Worm (Caenorhabditis elegans) whole organism, L2 larva: Measurements from ENCODE around the gene ogt-1.
A peak's percentile ranks its signal among the peaks of the same experiment; 100 is the strongest.

Source experiments
- C34F6.9 ChIP-seq: fragments of 150-350 bp; optimal IDR thresholded peaks from 2 replicates; lab custom pipeline; 2014; ENCODE audit warnings: missing biosample characterization, missing genetic modification characterization
- F13H6.1 ChIP-seq: sonication (generic microtip); optimal IDR thresholded peaks from 2 replicates; lab custom pipeline; 2016; ENCODE audit warnings: missing genetic modification characterization, missing compliant biosample characterization
- R02D3.7 ChIP-seq: fragments of 150-350 bp; optimal IDR thresholded peaks from 2 replicates; lab custom pipeline; 2014; ENCODE audit warnings: missing biosample characterization, missing genetic modification characterization
- Y55F3AM.14 ChIP-seq: fragments of 200-800 bp; sonication (Bioruptor generic); optimal IDR thresholded peaks from 2 replicates; lab custom pipeline; 2018; ENCODE audit warnings: mild to moderate bottlenecking, missing genetic modification characterization, missing compliant biosample characterization
- ZK546.5 ChIP-seq: sonication (generic microtip); optimal IDR thresholded peaks from 2 replicates; lab custom pipeline; 2017; ENCODE audit warnings: missing biosample characterization, missing genetic modification characterization
- alr-1 ChIP-seq: fragments of 150-350 bp; optimal IDR thresholded peaks from 2 replicates; lab custom pipeline; 2014; ENCODE audit warnings: missing biosample characterization, missing genetic modification characterization
- aly-2 ChIP-seq: fragments of 150-350 bp; optimal IDR thresholded peaks from 2 replicates; lab custom pipeline; 2014; ENCODE audit warnings: missing biosample characterization, missing genetic modification characterization
- ama-1 ChIP-seq: fragments of 150-350 bp; optimal IDR thresholded peaks from 2 replicates; lab custom pipeline; 2018; ENCODE audit warnings: inconsistent platforms
- blmp-1 ChIP-seq: sonication (generic microtip); optimal IDR thresholded peaks from 2 replicates; lab custom pipeline; 2017; ENCODE audit warnings: missing genetic modification characterization, mild to moderate bottlenecking, missing compliant biosample characterization, antibody characterized with exemption, moderate library complexity; ENCODE audit not compliant: insufficient read depth
- ceh-16 ChIP-seq: fragments of 150-350 bp; optimal IDR thresholded peaks from 2 replicates; lab custom pipeline; 2014; ENCODE audit warnings: missing biosample characterization, missing genetic modification characterization
- ceh-82 ChIP-seq: fragments of 150-350 bp; optimal IDR thresholded peaks from 2 replicates; lab custom pipeline; 2014; ENCODE audit warnings: missing biosample characterization, missing genetic modification characterization
- crh-2 ChIP-seq: sonication (generic microtip); optimal IDR thresholded peaks from 2 replicates; lab custom pipeline; 2017; ENCODE audit warnings: missing biosample characterization, missing genetic modification characterization
- dmd-4 ChIP-seq: sonication (generic microtip); optimal IDR thresholded peaks from 2 replicates; lab custom pipeline; 2017; ENCODE audit warnings: missing biosample characterization, missing genetic modification characterization
- egl-27 ChIP-seq: sonication (generic microtip); optimal IDR thresholded peaks from 3 replicates; lab custom pipeline; 2017; ENCODE audit warnings: missing biosample characterization, missing genetic modification reagents, missing genetic modification characterization
- elt-1 ChIP-seq: fragments of 150-350 bp; optimal IDR thresholded peaks from 2 replicates; lab custom pipeline; 2014; ENCODE audit warnings: missing biosample characterization, missing genetic modification characterization
- elt-3 ChIP-seq: sonication (generic microtip); optimal IDR thresholded peaks from 2 replicates; lab custom pipeline; 2017; ENCODE audit warnings: missing biosample characterization, missing genetic modification characterization
- fos-1 ChIP-seq: fragments of 150-350 bp; optimal IDR thresholded peaks from 2 replicates; lab custom pipeline; 2014; ENCODE audit warnings: missing biosample characterization, missing genetic modification characterization
- gmeb-1 ChIP-seq: fragments of 150-350 bp; optimal IDR thresholded peaks from 2 replicates; lab custom pipeline; 2014; ENCODE audit warnings: missing biosample characterization, missing genetic modification characterization
- lin-11 ChIP-seq: fragments of 150-350 bp; sonication (generic microtip); optimal IDR thresholded peaks from 2 replicates; lab custom pipeline; 2014; ENCODE audit warnings: missing biosample characterization, missing genetic modification characterization, inconsistent platforms, mixed read lengths
- lin-13 ChIP-seq: fragments of 150-350 bp; optimal IDR thresholded peaks from 2 replicates; lab custom pipeline; 2014; ENCODE audit warnings: missing biosample characterization, missing genetic modification reagents, missing genetic modification characterization
- lin-39 ChIP-seq: fragments of 150-350 bp; optimal IDR thresholded peaks from 2 replicates; lab custom pipeline; 2014; ENCODE audit warnings: missing biosample characterization, missing genetic modification reagents, missing genetic modification characterization
- lsy-2 ChIP-seq, 2 experiments: fragments of 150-350 bp in 1 of 2; sonication (generic microtip) in 1 of 2; optimal IDR thresholded peaks; 2 replicates each; lab custom pipeline; 2014 to 2017; ENCODE audit warnings: missing biosample characterization in 2 of 2, missing genetic modification characterization in 2 of 2
- mab-5 ChIP-seq: fragments of 150-350 bp; optimal IDR thresholded peaks from 2 replicates; lab custom pipeline; 2014; ENCODE audit warnings: missing biosample characterization, missing genetic modification characterization
- mbf-1 ChIP-seq: sonication (generic microtip); optimal IDR thresholded peaks from 2 replicates; lab custom pipeline; 2017; ENCODE audit warnings: missing biosample characterization, missing genetic modification characterization
- mdl-1 ChIP-seq, 2 experiments: fragments of 150-350 bp in 1 of 2; sonication (generic microtip) in 1 of 2; optimal IDR thresholded peaks; 2 replicates each; lab custom pipeline; 2017; ENCODE audit warnings: missing biosample characterization in 2 of 2, missing genetic modification characterization in 2 of 2
- nhr-10 ChIP-seq: sonication (generic microtip); optimal IDR thresholded peaks from 2 replicates; lab custom pipeline; 2017; ENCODE audit warnings: missing biosample characterization, missing genetic modification characterization
- nhr-11 ChIP-seq: fragments of 150-350 bp; optimal IDR thresholded peaks from 2 replicates; lab custom pipeline; 2014; ENCODE audit warnings: missing biosample characterization, missing genetic modification characterization
- nhr-12 ChIP-seq: fragments of 150-350 bp; optimal IDR thresholded peaks from 2 replicates; lab custom pipeline; 2014; ENCODE audit warnings: missing biosample characterization, missing genetic modification characterization
- nhr-129 ChIP-seq: fragments of 150-350 bp; optimal IDR thresholded peaks from 2 replicates; lab custom pipeline; 2014; ENCODE audit warnings: missing biosample characterization, missing genetic modification characterization
- nhr-21 ChIP-seq: fragments of 150-350 bp; optimal IDR thresholded peaks from 2 replicates; lab custom pipeline; 2014; ENCODE audit warnings: missing biosample characterization, missing genetic modification characterization
- nhr-23 ChIP-seq: fragments of 150-350 bp; optimal IDR thresholded peaks from 2 replicates; lab custom pipeline; 2014; ENCODE audit warnings: missing biosample characterization, missing genetic modification reagents, missing genetic modification characterization
- nhr-237 ChIP-seq: fragments of 150-350 bp; optimal IDR thresholded peaks from 2 replicates; lab custom pipeline; 2014; ENCODE audit warnings: missing biosample characterization, missing genetic modification characterization
- nhr-25 ChIP-seq: fragments of 150-350 bp; sonication (generic microtip); optimal IDR thresholded peaks from 3 replicates; lab custom pipeline; 2014; ENCODE audit warnings: missing biosample characterization, missing genetic modification characterization
- nhr-6 ChIP-seq: fragments of 150-350 bp; optimal IDR thresholded peaks from 2 replicates; lab custom pipeline; 2014; ENCODE audit warnings: missing biosample characterization, missing genetic modification characterization
- nhr-77 ChIP-seq: fragments of 150-350 bp; optimal IDR thresholded peaks from 2 replicates; lab custom pipeline; 2014; ENCODE audit warnings: missing biosample characterization, missing genetic modification characterization
- peb-1 ChIP-seq: fragments of 150-350 bp; optimal IDR thresholded peaks from 2 replicates; lab custom pipeline; 2014; ENCODE audit warnings: missing biosample characterization, missing genetic modification characterization
- sem-4 ChIP-seq: fragments of 150-350 bp; optimal IDR thresholded peaks from 2 replicates; lab custom pipeline; 2014; ENCODE audit warnings: missing biosample characterization, missing genetic modification reagents, missing genetic modification characterization
- skn-1 ChIP-seq: sonication (generic microtip); optimal IDR thresholded peaks from 2 replicates; lab custom pipeline; 2017; ENCODE audit warnings: missing biosample characterization, missing genetic modification characterization
- sma-3 ChIP-seq: sonication (generic microtip); optimal IDR thresholded peaks from 2 replicates; lab custom pipeline; 2016; ENCODE audit warnings: missing genetic modification reagents, missing genetic modification characterization, missing compliant biosample characterization
- sma-9 ChIP-seq, 2 experiments: fragments of 150-350 bp in 1 of 2; sonication (generic microtip) in 1 of 2; optimal IDR thresholded peaks; 2 replicates each; lab custom pipeline; 2014 to 2016; ENCODE audit warnings: missing genetic modification characterization in 2 of 2, mild to moderate bottlenecking in 1 of 2, missing biosample characterization in 1 of 2, missing compliant biosample characterization in 1 of 2, missing genetic modification reagents in 1 of 2, moderate library complexity in 1 of 2
- snpc-4 ChIP-seq: fragments of 150-350 bp; optimal IDR thresholded peaks from 2 replicates; lab custom pipeline; 2014; ENCODE audit warnings: missing biosample characterization, missing genetic modification characterization
- unc-39 ChIP-seq: fragments of 150-350 bp; optimal IDR thresholded peaks from 2 replicates; lab custom pipeline; 2014; ENCODE audit warnings: missing biosample characterization, missing genetic modification characterization
- unc-55 ChIP-seq: fragments of 150-350 bp; sonication (generic microtip); optimal IDR thresholded peaks from 3 replicates; lab custom pipeline; 2014; ENCODE audit warnings: missing biosample characterization, missing genetic modification reagents, missing genetic modification characterization
- unc-62 ChIP-seq: fragments of 150-350 bp; optimal IDR thresholded peaks from 2 replicates; lab custom pipeline; 2014; ENCODE audit warnings: missing biosample characterization, missing genetic modification reagents, missing genetic modification characterization
- zag-1 ChIP-seq: fragments of 150-350 bp; optimal IDR thresholded peaks from 2 replicates; lab custom pipeline; 2014; ENCODE audit warnings: missing biosample characterization, missing genetic modification characterization
- ztf-1 ChIP-seq: fragments of 200-800 bp; sonication (Bioruptor generic); conservative IDR thresholded peaks from 2 replicates; pipeline ENCODE4 v1.3.6; 2022; ENCODE audit warnings: missing genetic modification characterization, missing compliant biosample characterization
- ztf-11 ChIP-seq: sonication (generic microtip); optimal IDR thresholded peaks from 2 replicates; lab custom pipeline; 2017; ENCODE audit warnings: missing biosample characterization, missing genetic modification characterization
- ztf-4 ChIP-seq: fragments of 150-350 bp; optimal IDR thresholded peaks from 2 replicates; lab custom pipeline; 2014; ENCODE audit warnings: missing biosample characterization, missing genetic modification characterization

ogt-1 gene

ce11 chrIII:7165816-7166229 lies 12.2 kb upstream of the ogt-1 start:
- TF ChIP-seq unc-55 (GFP tag; lab: Kevin White, UChicago): peak; percentile 57
- no peak for TF ChIP-seq ZK546.5 (tag; lab: Kevin White, UChicago)
- no peak for TF ChIP-seq nhr-25 (tag; lab: Kevin White, UChicago)
- no peak for TF ChIP-seq ztf-4 (tag; lab: Kevin White, UChicago)
- TF ChIP-seq sma-3 (GFP tag; lab: Kevin White, UChicago): no peak
- no peak for TF ChIP-seq nhr-21
- TF ChIP-seq mab-5 (tag; lab: Kevin White, UChicago): no peak
- no peak for TF ChIP-seq ztf-1 (GFP tag; lab: Robert Waterston, UW)
- peak; percentile 71 for TF ChIP-seq blmp-1 (tag; lab: Kevin White, UChicago)
- peak; percentile 51 for TF ChIP-seq F13H6.1 (tag; lab: Kevin White, UChicago)
- TF ChIP-seq ceh-82 (tag; lab: Kevin White, UChicago): no peak
- no peak for TF ChIP-seq nhr-77
- TF ChIP-seq mdl-1 (tag; optimal IDR thresholded peaks at IDR 0.05; lab: Kevin White, UChicago): peak in 1 of 2 experiments; percentile 21
- TF ChIP-seq unc-39 (tag; lab: Kevin White, UChicago): no peak
- no peak for TF ChIP-seq nhr-11 (tag; lab: Kevin White, UChicago)
- TF ChIP-seq sma-9 (GFP tag; optimal IDR thresholded peaks at IDR 0.05; lab: Kevin White, UChicago): peak; percentile 73
- no peak for TF ChIP-seq sma-9 (tag; optimal IDR thresholded peaks at IDR 0.05; lab: Kevin White, UChicago)
- TF ChIP-seq Y55F3AM.14 (GFP tag; lab: Kevin White, UChicago): no peak
- no peak for TF ChIP-seq nhr-6
- TF ChIP-seq egl-27 (tag; lab: Kevin White, UChicago): peak; percentile 43
- peak; percentile 87 for TF ChIP-seq crh-2 (tag; lab: Kevin White, UChicago)
- TF ChIP-seq ceh-16 (tag; lab: Kevin White, UChicago): no peak
- TF ChIP-seq fos-1 (tag; lab: Kevin White, UChicago): peak; percentile 95
- no peak for TF ChIP-seq aly-2 (tag; lab: Kevin White, UChicago)
- TF ChIP-seq nhr-23 (tag; lab: Kevin White, UChicago): no peak
- no peak for TF ChIP-seq lin-39 (tag; lab: Kevin White, UChicago)
- TF ChIP-seq mbf-1: no peak
- TF ChIP-seq alr-1: no peak
- no peak for TF ChIP-seq unc-62
- peak; percentile 80 for TF ChIP-seq C34F6.9 (tag; lab: Kevin White, UChicago)
- TF ChIP-seq ama-1 (lab: Kevin White, UChicago): no peak
- no peak for TF ChIP-seq skn-1 (tag; lab: Kevin White, UChicago)
- TF ChIP-seq zag-1 (tag; lab: Kevin White, UChicago): no peak
- no peak for TF ChIP-seq ztf-11 (tag; lab: Kevin White, UChicago)
- TF ChIP-seq nhr-12 (tag; lab: Kevin White, UChicago): no peak
- TF ChIP-seq dmd-4 (tag; lab: Kevin White, UChicago): no peak
- no peak for TF ChIP-seq elt-3 (tag; lab: Kevin White, UChicago)
- TF ChIP-seq lin-13 (GFP tag; lab: Kevin White, UChicago): no peak
- TF ChIP-seq R02D3.7: no peak
- TF ChIP-seq lsy-2 (tag; optimal IDR thresholded peaks at IDR 0.05; lab: Kevin White, UChicago): peak in 1 of 2 experiments; percentile 50
- TF ChIP-seq nhr-129: peak; percentile 76
- no peak for TF ChIP-seq nhr-10 (tag; lab: Kevin White, UChicago)
- no peak for TF ChIP-seq nhr-237 (tag; lab: Kevin White, UChicago)
- no peak for TF ChIP-seq elt-1 (tag; lab: Kevin White, UChicago)
- no peak for TF ChIP-seq sem-4 (tag; lab: Kevin White, UChicago)
- peak; percentile 52 for TF ChIP-seq gmeb-1 (tag; lab: Kevin White, UChicago)
- TF ChIP-seq lin-11 (tag; lab: Kevin White, UChicago): no peak
- TF ChIP-seq snpc-4 (tag; lab: Kevin White, UChicago): no peak
- TF ChIP-seq peb-1: no peak
- TF ChIP-seq, all 48 proteins: peak for 12
